Fruit fly (Drosophila melanogaster): Measurements from ENCODE around the gene ko.
A peak's percentile ranks its signal among the peaks of the same experiment; 100 is the strongest.

Gene ko

DNA sequence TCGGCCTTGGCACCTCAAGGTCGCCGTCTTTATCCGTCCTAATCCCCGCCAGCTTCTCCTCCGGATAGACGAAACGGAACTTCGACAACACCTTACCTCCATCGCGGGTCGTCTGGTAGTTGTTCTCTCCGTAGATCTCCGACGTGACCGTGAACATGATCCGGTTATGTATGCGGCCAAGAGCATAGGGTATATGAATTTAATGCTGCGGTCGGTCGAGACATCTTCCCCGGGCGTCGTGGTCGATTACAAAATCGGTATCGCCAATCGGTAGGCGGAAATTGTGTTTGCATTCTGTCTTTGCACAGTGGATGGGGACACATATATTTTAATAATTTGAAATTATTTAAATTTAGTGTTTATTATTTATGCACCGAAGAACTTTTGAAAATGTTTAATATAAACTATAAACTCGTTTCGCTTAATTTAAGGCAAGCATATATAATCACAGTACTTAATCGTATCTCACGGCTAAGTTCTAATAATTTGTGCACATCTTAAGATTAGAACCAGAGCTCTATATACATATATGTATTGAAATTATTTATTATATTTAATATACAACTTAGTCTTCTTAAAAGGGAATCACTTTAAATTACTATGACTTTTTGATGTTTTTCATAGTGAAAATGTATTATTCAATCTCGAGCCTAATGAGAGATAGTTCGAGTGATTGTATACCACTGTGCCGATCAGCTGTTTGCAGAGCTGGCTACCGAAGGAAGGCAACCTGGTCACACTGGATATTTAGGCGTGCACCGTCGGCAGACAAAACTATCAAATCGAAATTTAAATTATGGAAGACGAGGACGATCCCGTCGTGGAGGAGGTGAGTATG lies 99.6 kb downstream of the ko start, which contains the start of the genes CG10584 and Polr3E:
Gene CG10584 (minus strand): TSS at position 268 of the 838 bp plus-strand sequence.
Gene Polr3E (plus strand): TSS at position 733 of the 838 bp plus-strand sequence.
- TF ChIP-seq Ets98B (GFP tag; IDR thresholded peaks at IDR 0.05) = peak; percentile 82
- TF ChIP-seq CG34367 (tag; optimal IDR thresholded peaks at IDR 0.05) = peak; percentile 89
- TF ChIP-seq CG17806 (tag; optimal IDR thresholded peaks at IDR 0.05) = peak; percentile 92
- TF ChIP-seq CG4496 (GFP tag; IDR thresholded peaks at IDR 0.05) = peak; percentile 84
- TF ChIP-seq CG8159 (tag; optimal IDR thresholded peaks at IDR 0.05) = peak; percentile 95
- peak; percentile 90 for TF ChIP-seq D1 (tag; optimal IDR thresholded peaks at IDR 0.05)
- peak; percentile 60 for TF ChIP-seq gl (tag; optimal IDR thresholded peaks at IDR 0.05)
- no peak for TF ChIP-seq fd96Ca (GFP tag; IDR thresholded peaks at IDR 0.05)
- peak; percentile 70 for TF ChIP-seq CG12605 (GFP tag; IDR thresholded peaks at IDR 0.05)
- peak; percentile 63; the same call in 1 of the 2 replicates for TF ChIP-seq rn (GFP tag; IDR thresholded peaks at IDR 0.05)
- TF ChIP-seq CG13204 (GFP tag; optimal IDR thresholded peaks at IDR 0.05) = peak; percentile 82
- TF ChIP-seq CG32121 (GFP tag; IDR thresholded peaks at IDR 0.05) = peak; percentile 88
- peak; percentile 13 for TF ChIP-seq EcR (GFP tag; optimal IDR thresholded peaks at IDR 0.05)
- TF ChIP-seq CG10348 (GFP tag; IDR thresholded peaks at IDR 0.05) = peak; percentile 46; the same call in 1 of the 2 replicates
- peak; percentile 75 for TF ChIP-seq Pif1A (GFP tag; optimal IDR thresholded peaks at IDR 0.05)
- TF ChIP-seq CG9948 (tag; optimal IDR thresholded peaks at IDR 0.05) = peak; percentile 93
- TF ChIP-seq CG14655 (GFP tag; optimal IDR thresholded peaks at IDR 0.05) = peak; percentile 96
- peak; percentile 94 for TF ChIP-seq CG15710 (tag; optimal IDR thresholded peaks at IDR 0.05)
- peak; percentile 86 for TF ChIP-seq Pif1B (GFP tag; optimal IDR thresholded peaks at IDR 0.05)
- TF ChIP-seq CG8301 (tag; optimal IDR thresholded peaks at IDR 0.05) = peak; percentile 91
- peak; percentile 94 for TF ChIP-seq Snoo (tag; optimal IDR thresholded peaks at IDR 0.05)

dm6 chr3L:21027657-21028255 lies 103.2 kb downstream of the ko start, which contains the start of gene Pdss2:
TSS of gene Pdss2 (plus strand) at chr3L:21027915.
- TF ChIP-seq CG8159 (tag; optimal IDR thresholded peaks at IDR 0.05) (peak; percentile 57), CG8301 (tag; optimal IDR thresholded peaks at IDR 0.05) (peak; percentile 15), Pif1B (GFP tag; optimal IDR thresholded peaks at IDR 0.05) (peak; percentile 27), Snoo (tag; optimal IDR thresholded peaks at IDR 0.05) (peak; percentile 34), Pif1A (GFP tag; optimal IDR thresholded peaks at IDR 0.05) (peak; percentile 45), CG32121 (GFP tag; IDR thresholded peaks at IDR 0.05) (peak; percentile 72), CG9948 (tag; optimal IDR thresholded peaks at IDR 0.05) (peak; percentile 47), gl (tag; optimal IDR thresholded peaks at IDR 0.05) (peak; percentile 35), Ets98B (GFP tag; IDR thresholded peaks at IDR 0.05) (peak; percentile 67), CG15710 (tag; optimal IDR thresholded peaks at IDR 0.05) (peak; percentile 62), CG13204 (GFP tag; optimal IDR thresholded peaks at IDR 0.05) (peak; percentile 100), CG14655 (GFP tag; optimal IDR thresholded peaks at IDR 0.05) (peak; percentile 58), fd96Ca (GFP tag; IDR thresholded peaks at IDR 0.05) (peak; percentile 77), CG12605 (GFP tag; IDR thresholded peaks at IDR 0.05) (peak; percentile 69), CG4496 (GFP tag; IDR thresholded peaks at IDR 0.05) (peak; percentile 83), rn (GFP tag; IDR thresholded peaks at IDR 0.05) (peak; percentile 58), CG10348 (GFP tag; IDR thresholded peaks at IDR 0.05) (no peak), D1 (tag; optimal IDR thresholded peaks at IDR 0.05) (no peak), EcR (GFP tag; optimal IDR thresholded peaks at IDR 0.05) (peak; percentile 69), CG17806 (tag; optimal IDR thresholded peaks at IDR 0.05) (peak; percentile 50), CG34367 (tag; optimal IDR thresholded peaks at IDR 0.05) (peak; percentile 53)

DNA sequence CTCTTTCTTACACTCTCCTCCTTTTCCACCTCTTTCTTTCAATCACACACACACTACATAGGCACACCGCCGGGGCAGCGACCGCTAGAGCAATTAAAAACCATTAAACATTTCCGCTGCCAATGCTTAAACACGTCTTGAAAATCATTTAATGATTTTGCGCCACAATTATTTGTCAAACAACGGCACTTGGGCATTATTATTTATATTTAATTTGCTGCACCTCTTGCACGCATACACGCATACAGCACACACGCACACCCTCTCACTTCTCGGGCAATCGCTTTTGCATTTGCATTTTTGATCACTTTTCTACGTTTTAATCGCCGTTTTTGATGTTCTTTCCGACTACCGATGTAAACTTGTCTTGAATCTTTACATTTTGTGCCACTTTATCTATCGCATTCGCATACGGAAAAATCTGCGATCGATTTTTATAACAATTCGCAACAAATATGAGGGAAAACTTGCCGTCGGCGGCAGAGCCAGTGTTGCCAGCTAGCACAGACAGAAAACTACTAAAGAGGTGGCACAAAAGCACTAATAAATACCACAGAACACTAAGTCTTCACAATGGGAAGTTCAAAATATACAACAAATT lies 103.9 kb downstream of the ko start, which contains the start of gene skd:
Gene skd (minus strand): TSS at position 518 of the 601 bp plus-strand sequence.
- no peak for TF ChIP-seq CG17806 (tag; optimal IDR thresholded peaks at IDR 0.05)
- peak; percentile 85 for TF ChIP-seq EcR (GFP tag; optimal IDR thresholded peaks at IDR 0.05)
- 0 out of 2 replicates have a peak, but pooled peaks have one; percentile 8 for TF ChIP-seq CG12605 (GFP tag; IDR thresholded peaks at IDR 0.05)

DNA sequence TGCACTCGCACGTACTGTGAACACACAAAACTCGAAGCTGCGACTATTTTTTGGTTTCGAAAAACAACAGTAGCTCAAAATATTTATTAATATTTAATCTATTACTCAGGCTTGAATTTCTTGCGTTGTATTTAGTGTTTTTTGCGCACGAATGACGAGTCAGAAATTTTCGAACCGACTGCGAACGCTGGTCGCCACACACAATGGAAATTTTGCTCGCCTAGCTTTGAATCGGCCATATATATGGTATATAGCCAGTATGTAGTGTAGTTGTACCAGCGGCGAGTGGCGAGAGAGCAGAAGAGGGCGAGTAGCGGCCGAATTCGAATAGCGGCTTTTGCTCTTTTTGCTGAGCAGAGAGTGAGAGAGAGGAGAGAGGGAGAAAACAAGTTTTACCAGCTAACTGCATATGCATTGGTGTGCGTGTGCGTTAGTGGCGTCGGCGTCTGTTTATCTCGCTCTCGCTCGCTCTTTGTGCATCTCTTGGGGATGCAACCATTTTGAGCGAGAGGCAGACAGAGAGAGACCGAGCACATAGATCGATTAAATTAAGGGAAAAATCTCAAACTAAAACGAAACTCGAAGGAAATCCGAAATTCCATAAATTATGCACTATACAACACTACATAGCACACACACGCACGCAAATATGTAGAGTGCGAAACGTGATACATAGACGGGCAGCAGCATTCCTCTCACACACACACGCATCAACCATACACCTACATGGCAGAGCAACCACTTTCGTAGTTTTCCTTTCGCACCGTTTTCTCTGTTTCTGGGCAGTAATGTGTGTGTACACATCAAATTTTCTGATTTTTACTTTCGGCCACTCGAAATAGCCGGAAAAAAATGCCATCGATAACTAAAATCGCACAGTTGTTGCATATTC lies 104.7 kb downstream of the ko start:
- TF ChIP-seq CG12605 (GFP tag; IDR thresholded peaks at IDR 0.05) (peak; percentile 72), CG8159 (tag; optimal IDR thresholded peaks at IDR 0.05) (no peak), CG10348 (GFP tag; IDR thresholded peaks at IDR 0.05) (no peak), CG34367 (tag; optimal IDR thresholded peaks at IDR 0.05) (no peak), CG15710 (tag; optimal IDR thresholded peaks at IDR 0.05) (peak; percentile 21), Ets98B (GFP tag; IDR thresholded peaks at IDR 0.05) (peak; percentile 77), fd96Ca (GFP tag; IDR thresholded peaks at IDR 0.05) (peak; percentile 71; the same call in 2 of the 3 replicates), EcR (GFP tag; optimal IDR thresholded peaks at IDR 0.05) (no peak), Snoo (tag; optimal IDR thresholded peaks at IDR 0.05) (no peak), Pif1A (GFP tag; optimal IDR thresholded peaks at IDR 0.05) (peak; percentile 34), Pif1B (GFP tag; optimal IDR thresholded peaks at IDR 0.05) (peak; percentile 2), CG4496 (GFP tag; IDR thresholded peaks at IDR 0.05) (peak; percentile 71), CG17806 (tag; optimal IDR thresholded peaks at IDR 0.05) (no peak), rn (GFP tag; IDR thresholded peaks at IDR 0.05) (no peak), CG8301 (tag; optimal IDR thresholded peaks at IDR 0.05) (no peak), CG9948 (tag; optimal IDR thresholded peaks at IDR 0.05) (no peak), CG13204 (GFP tag; optimal IDR thresholded peaks at IDR 0.05) (peak; percentile 35), D1 (tag; optimal IDR thresholded peaks at IDR 0.05) (no peak), gl (tag; optimal IDR thresholded peaks at IDR 0.05) (peak; percentile 32), CG32121 (GFP tag; IDR thresholded peaks at IDR 0.05) (peak; percentile 36; the same call in 1 of the 2 replicates), CG14655 (GFP tag; optimal IDR thresholded peaks at IDR 0.05) (no peak)
